Fruit fly (Drosophila melanogaster) whole organism, prepupa: ENCODE results near the gene Ucp4C.
A peak's percentile ranks its signal among the peaks of the same experiment; 100 is the strongest.

Experiments
- Blimp-1 ChIP-seq: fragments of 200-800 bp; sonication (Bioruptor generic); optimal IDR thresholded peaks from 3 replicates; lab custom pipeline; 2017; ENCODE audit warnings: missing biosample characterization, missing genetic modification characterization, mild to moderate bottlenecking, moderate library complexity, missing genetic modification reagents
- CG10631 ChIP-seq: fragments of 200-800 bp; sonication (Bioruptor generic); optimal IDR thresholded peaks from 2 replicates; lab custom pipeline; 2016; ENCODE audit warnings: missing biosample characterization, missing genetic modification characterization
- CG10669 ChIP-seq: fragments of 200-800 bp; sonication (Bioruptor generic); optimal IDR thresholded peaks from 3 replicates; lab custom pipeline; 2018; ENCODE audit warnings: missing biosample characterization, mild to moderate bottlenecking, missing genetic modification characterization, moderate library complexity
- CG11294 ChIP-seq: fragments of 200-800 bp; sonication (Bioruptor generic); IDR thresholded peaks from 2 replicates; pipeline ENCODE4 v1.3.6; 2022; ENCODE audit warnings: missing biosample characterization, missing genetic modification characterization
- CG11762 ChIP-seq: fragments of 200-800 bp; sonication (Bioruptor generic); optimal IDR thresholded peaks from 3 replicates; lab custom pipeline; 2016; ENCODE audit warnings: missing biosample characterization, missing genetic modification characterization; ENCODE audit not compliant: insufficient read depth
- CG15336 ChIP-seq: fragments of 200-800 bp; sonication (Bioruptor generic); IDR thresholded peaks from 2 replicates; pipeline ENCODE4 v1.3.6; 2022; ENCODE audit warnings: missing biosample characterization, missing genetic modification characterization
- CG1621 ChIP-seq: fragments of 200-800 bp; sonication (Bioruptor generic); optimal IDR thresholded peaks from 3 replicates; lab custom pipeline; 2018; ENCODE audit warnings: missing biosample characterization, mild to moderate bottlenecking, missing genetic modification characterization
- CG16779 ChIP-seq: fragments of 200-800 bp; sonication (Bioruptor generic); optimal IDR thresholded peaks from 3 replicates; lab custom pipeline; 2017; ENCODE audit warnings: missing biosample characterization, mild to moderate bottlenecking, missing genetic modification characterization
- CG3032 ChIP-seq: fragments of 200-800 bp; optimal IDR thresholded peaks from 2 replicates; lab custom pipeline; 2019; ENCODE audit warnings: missing biosample characterization, mild to moderate bottlenecking, missing genetic modification characterization, moderate library complexity
- CG31627 ChIP-seq: fragments of 200-800 bp; sonication (Bioruptor generic); optimal IDR thresholded peaks from 3 replicates; lab custom pipeline; 2016; ENCODE audit warnings: missing biosample characterization, missing genetic modification characterization
- CG32006 ChIP-seq: fragments of 200-800 bp; sonication (Bioruptor generic); optimal IDR thresholded peaks from 3 replicates; lab custom pipeline; 2017; ENCODE audit warnings: missing biosample characterization, mild to moderate bottlenecking, missing genetic modification characterization
- CG3919 ChIP-seq: fragments of 200-800 bp; sonication (Bioruptor generic); optimal IDR thresholded peaks from 3 replicates; lab custom pipeline; 2016; ENCODE audit warnings: missing biosample characterization, missing genetic modification characterization
- CG4318 ChIP-seq: fragments of 200-800 bp; sonication (Bioruptor generic); optimal IDR thresholded peaks from 3 replicates; lab custom pipeline; 2017; ENCODE audit warnings: missing biosample characterization, mild to moderate bottlenecking, missing genetic modification characterization
- CG6276 ChIP-seq: fragments of 200-800 bp; sonication (Bioruptor generic); optimal IDR thresholded peaks from 2 replicates; lab custom pipeline; 2017; ENCODE audit warnings: missing biosample characterization, mild to moderate bottlenecking, missing genetic modification characterization
- CG6792 ChIP-seq: fragments of 200-800 bp; sonication (Bioruptor generic); optimal IDR thresholded peaks from 3 replicates; lab custom pipeline; 2016; ENCODE audit warnings: missing biosample characterization, missing genetic modification characterization
- CG6808 ChIP-seq: fragments of 200-800 bp; sonication (Bioruptor generic); optimal IDR thresholded peaks from 3 replicates; lab custom pipeline; 2017; ENCODE audit warnings: missing biosample characterization, missing genetic modification characterization, mild to moderate bottlenecking, moderate library complexity, missing genetic modification reagents
- CG6854 ChIP-seq: fragments of 200-800 bp; sonication (Bioruptor generic); optimal IDR thresholded peaks from 2 replicates; lab custom pipeline; 2017; ENCODE audit warnings: missing biosample characterization, mild to moderate bottlenecking, missing genetic modification characterization
- CG7368 ChIP-seq: fragments of 200-800 bp; sonication (Bioruptor generic); optimal IDR thresholded peaks from 3 replicates; lab custom pipeline; 2016; ENCODE audit warnings: missing biosample characterization, missing genetic modification characterization
- CG8319 ChIP-seq: fragments of 200-800 bp; sonication (Bioruptor generic); optimal IDR thresholded peaks from 3 replicates; lab custom pipeline; 2016; ENCODE audit warnings: missing biosample characterization, missing genetic modification characterization
- CG9139 ChIP-seq: fragments of 200-800 bp; sonication (Bioruptor generic); optimal IDR thresholded peaks from 3 replicates; lab custom pipeline; 2017; ENCODE audit warnings: missing biosample characterization, mild to moderate bottlenecking, missing genetic modification characterization
- Eip75B ChIP-seq: fragments of 200-800 bp; sonication (Bioruptor generic); optimal IDR thresholded peaks from 3 replicates; lab custom pipeline; 2016; ENCODE audit warnings: missing biosample characterization, missing genetic modification characterization
- Eip78C ChIP-seq: fragments of 200-800 bp; sonication (Bioruptor generic); peaks from one replicate; lab custom pipeline; 2016; ENCODE audit warnings: missing biosample characterization, missing genetic modification characterization
- Eip93F ChIP-seq: fragments of 200-800 bp; sonication (Bioruptor generic); optimal IDR thresholded peaks from 2 replicates; lab custom pipeline; 2016; ENCODE audit warnings: missing biosample characterization, mild to moderate bottlenecking, missing genetic modification characterization
- Gug ChIP-seq: fragments of 200-800 bp; sonication (Bioruptor generic); IDR thresholded peaks from 2 replicates; pipeline ENCODE4 v1.3.6; 2022; ENCODE audit warnings: missing biosample characterization, missing genetic modification characterization
- Hr38 ChIP-seq: sonication (Bioruptor generic); optimal IDR thresholded peaks from 2 replicates; lab custom pipeline; 2016; ENCODE audit warnings: missing biosample characterization, missing genetic modification characterization
- Hr39 ChIP-seq: fragments of 200-800 bp; sonication (Bioruptor generic); optimal IDR thresholded peaks from 2 replicates; lab custom pipeline; 2016; ENCODE audit warnings: missing biosample characterization, missing genetic modification characterization
- Hr4 ChIP-seq: fragments of 200-800 bp; sonication (Bioruptor generic); optimal IDR thresholded peaks from 3 replicates; lab custom pipeline; 2016; ENCODE audit warnings: missing biosample characterization, missing genetic modification characterization
- Lpt ChIP-seq: fragments of 200-800 bp; sonication (Bioruptor generic); optimal IDR thresholded peaks from 3 replicates; lab custom pipeline; 2016; ENCODE audit warnings: missing biosample characterization, missing genetic modification characterization
- Met ChIP-seq: fragments of 200-800 bp; sonication (Bioruptor generic); optimal IDR thresholded peaks from 3 replicates; lab custom pipeline; 2016; ENCODE audit warnings: missing biosample characterization, missing genetic modification characterization
- OdsH ChIP-seq: fragments of 200-800 bp; sonication (Bioruptor generic); optimal IDR thresholded peaks from 3 replicates; lab custom pipeline; 2016; ENCODE audit warnings: missing biosample characterization, missing genetic modification characterization
- Smox ChIP-seq: fragments of 200-800 bp; sonication (Bioruptor generic); optimal IDR thresholded peaks from 3 replicates; lab custom pipeline; 2016; ENCODE audit warnings: missing biosample characterization, missing genetic modification characterization
- Sox102F ChIP-seq: fragments of 200-800 bp; sonication (Bioruptor generic); optimal IDR thresholded peaks from 2 replicates; lab custom pipeline; 2016; ENCODE audit warnings: missing biosample characterization, mild to moderate bottlenecking, missing genetic modification characterization
- Sox14 ChIP-seq: fragments of 200-800 bp; sonication (Bioruptor generic); optimal IDR thresholded peaks from 3 replicates; lab custom pipeline; 2016; ENCODE audit warnings: missing biosample characterization, missing genetic modification characterization
- Sox15 ChIP-seq: fragments of 200-800 bp; sonication (Bioruptor generic); optimal IDR thresholded peaks from 3 replicates; lab custom pipeline; 2016; ENCODE audit warnings: missing biosample characterization, missing genetic modification characterization
- achi ChIP-seq: fragments of 200-800 bp; sonication (Bioruptor generic); optimal IDR thresholded peaks from 3 replicates; lab custom pipeline; 2016; ENCODE audit warnings: missing biosample characterization, missing genetic modification characterization
- acj6 ChIP-seq: fragments of 200-800 bp; sonication (Bioruptor generic); optimal IDR thresholded peaks from 3 replicates; lab custom pipeline; 2016; ENCODE audit warnings: missing biosample characterization, missing genetic modification characterization
- cyc ChIP-seq: fragments of 200-800 bp; sonication (Bioruptor generic); optimal IDR thresholded peaks from 3 replicates; lab custom pipeline; 2016; ENCODE audit warnings: missing biosample characterization, missing genetic modification characterization
- dsx ChIP-seq: fragments of 200-800 bp; optimal IDR thresholded peaks from 3 replicates; lab custom pipeline; 2019; ENCODE audit warnings: missing biosample characterization, mild to moderate bottlenecking, missing genetic modification characterization, moderate library complexity; ENCODE audit not compliant: poor library complexity, severe bottlenecking
- esn ChIP-seq: fragments of 200-800 bp; sonication (Bioruptor generic); optimal IDR thresholded peaks from 2 replicates; lab custom pipeline; 2016; ENCODE audit warnings: missing biosample characterization, mild to moderate bottlenecking, missing genetic modification characterization, moderate library complexity
- fd85E ChIP-seq: fragments of 200-800 bp; sonication (Bioruptor generic); optimal IDR thresholded peaks from 3 replicates; lab custom pipeline; 2016; ENCODE audit warnings: missing biosample characterization, missing genetic modification characterization
- fkh ChIP-seq: fragments of 200-800 bp; sonication (Bioruptor generic); optimal IDR thresholded peaks from 3 replicates; lab custom pipeline; 2017; ENCODE audit warnings: missing biosample characterization, mild to moderate bottlenecking, missing genetic modification characterization, moderate library complexity
- lz ChIP-seq: fragments of 200-800 bp; sonication (Bioruptor generic); optimal IDR thresholded peaks from 3 replicates; lab custom pipeline; 2016; ENCODE audit warnings: missing biosample characterization, missing genetic modification characterization
- net ChIP-seq: fragments of 200-800 bp; sonication (Bioruptor generic); optimal IDR thresholded peaks from 3 replicates; lab custom pipeline; 2016; ENCODE audit warnings: missing biosample characterization, missing genetic modification characterization
- pdm3 ChIP-seq: fragments of 200-800 bp; sonication (Bioruptor generic); optimal IDR thresholded peaks from 3 replicates; lab custom pipeline; 2016; ENCODE audit warnings: missing biosample characterization, missing genetic modification characterization
- ss ChIP-seq, 2 experiments: fragments of 200-800 bp; sonication (Bioruptor generic); optimal IDR thresholded peaks; 2 replicates in 1 of 2; 3 replicates in 1 of 2; lab custom pipeline; 2017 to 2018; ENCODE audit warnings: mild to moderate bottlenecking in 2 of 2, missing biosample characterization in 2 of 2, missing genetic modification characterization in 2 of 2, moderate library complexity in 1 of 2
- svp ChIP-seq: fragments of 200-800 bp; sonication (Bioruptor generic); peaks from one replicate; lab custom pipeline; 2016; ENCODE audit warnings: missing biosample characterization, missing genetic modification characterization
- topi ChIP-seq: fragments of 200-800 bp; sonication (Bioruptor generic); optimal IDR thresholded peaks from 3 replicates; lab custom pipeline; 2016; ENCODE audit warnings: missing biosample characterization, missing genetic modification characterization
- vri ChIP-seq: fragments of 200-800 bp; sonication (Bioruptor generic); optimal IDR thresholded peaks from 3 replicates; lab custom pipeline; 2016; ENCODE audit warnings: missing biosample characterization, mild to moderate bottlenecking, missing genetic modification characterization

Ucp4C gene

dm6 chr2L:5977729-5978078, 9.3 kb downstream of the Ucp4C start:
- TF ChIP-seq lz (GFP tag; lab: Kevin White, UChicago) (no peak), CG6276 (no peak), achi (GFP tag; lab: Kevin White, UChicago) (no peak), Blimp-1 (GFP tag; lab: Kevin White, UChicago) (no peak), topi (GFP tag; lab: Kevin White, UChicago) (no peak), vri (GFP tag; lab: Kevin White, UChicago) (no peak), CG11762 (GFP tag; lab: Kevin White, UChicago) (no peak), Smox (GFP tag; lab: Kevin White, UChicago) (no peak), fd85E (no peak), CG31627 (no peak), CG1621 (no peak), Sox15 (no peak), Hr38 (GFP tag; lab: Kevin White, UChicago) (no peak), CG8319 (GFP tag; lab: Kevin White, UChicago) (no peak), cyc (no peak), CG15336 (GFP tag; lab: Robert Waterston, UW) (no peak), OdsH (GFP tag; lab: Kevin White, UChicago) (no peak)

- TF ChIP-seq Gug (GFP tag; lab: Robert Waterston, UW), result no peak
- TF ChIP-seq achi (GFP tag; lab: Kevin White, UChicago), result no peak
- TF ChIP-seq dsx (GFP tag; lab: Kevin White, UChicago), result no peak
- no peak for TF ChIP-seq fkh (GFP tag; lab: Kevin White, UChicago)
- peak; percentile 24 for TF ChIP-seq CG6854 (GFP tag; lab: Kevin White, UChicago)
- no peak for TF ChIP-seq CG6276
- no peak for TF ChIP-seq CG8319 (GFP tag; lab: Kevin White, UChicago)
- peak; percentile 13 for TF ChIP-seq CG6808
- no peak for TF ChIP-seq Lpt
- TF ChIP-seq Sox102F (GFP tag; lab: Kevin White, UChicago), result peak; percentile 19
- no peak for TF ChIP-seq Sox15
- peak; percentile 18 for TF ChIP-seq esn
- no peak for TF ChIP-seq Hr4
- TF ChIP-seq acj6, result no peak
- no peak for TF ChIP-seq CG11762 (GFP tag; lab: Kevin White, UChicago)
- no peak for TF ChIP-seq Blimp-1 (GFP tag; lab: Kevin White, UChicago)
- peak; percentile 13 for TF ChIP-seq CG3032 (tag; lab: Kevin White, UChicago)
- TF ChIP-seq Eip75B, result no peak
- peak; percentile 19 for TF ChIP-seq Sox14 (GFP tag; lab: Kevin White, UChicago)
- no peak for TF ChIP-seq Hr39
- peak; percentile 2 for TF ChIP-seq Eip78C (GFP tag; lab: Kevin White, UChicago)
- peak; percentile 44 for TF ChIP-seq Met (GFP tag; lab: Kevin White, UChicago)
- no peak for TF ChIP-seq CG11294 (GFP tag; lab: Robert Waterston, UW)
- no peak for TF ChIP-seq CG9139 (GFP tag; lab: Kevin White, UChicago)
- no peak for TF ChIP-seq CG16779 (tag; lab: Kevin White, UChicago)
- TF ChIP-seq pdm3, result no peak
- peak; percentile 61 for TF ChIP-seq CG3919 (GFP tag; lab: Kevin White, UChicago)
- peak in 1 of 2 experiments; percentile 55 for TF ChIP-seq ss (GFP tag; optimal IDR thresholded peaks at IDR 0.05; lab: Kevin White, UChicago)
- TF ChIP-seq CG15336 (GFP tag; lab: Robert Waterston, UW), result no peak
- peak; percentile 21 for TF ChIP-seq topi (GFP tag; lab: Kevin White, UChicago)
- TF ChIP-seq CG4318 (GFP tag; lab: Kevin White, UChicago), result no peak
- no peak for TF ChIP-seq CG31627
- TF ChIP-seq cyc, result no peak
- TF ChIP-seq vri (GFP tag; lab: Kevin White, UChicago), result peak; percentile 27
- no peak for TF ChIP-seq CG10631 (GFP tag; lab: Kevin White, UChicago)
- peak; percentile 64 for TF ChIP-seq Eip93F (GFP tag; lab: Kevin White, UChicago)
- TF ChIP-seq net (GFP tag; lab: Kevin White, UChicago), result peak; percentile 4
- no peak for TF ChIP-seq fd85E
- TF ChIP-seq CG1621, result peak; percentile 20
- no peak for TF ChIP-seq CG10669 (GFP tag; lab: Kevin White, UChicago)
- peak; percentile 95 for TF ChIP-seq svp (GFP tag; lab: Kevin White, UChicago)
- TF ChIP-seq CG7368, result peak; percentile 39
- TF ChIP-seq CG32006 (GFP tag; lab: Kevin White, UChicago), result no peak
- TF ChIP-seq CG6792, result no peak
Observed at dm6 chr2L:5978333-5979054, 10.1 kb downstream of the Ucp4C start.
